Worm (Caenorhabditis elegans) whole organism, mixed stage, embryonic: ENCODE results near the gene fkb-1.

ENCODE experiments used
- ceh-39 ChIP-seq: fragments of 150-350 bp; optimal IDR thresholded peaks from 2 replicates; lab custom pipeline; 2014; ENCODE audit warnings: missing biosample characterization, missing genetic modification characterization
- ces-1 ChIP-seq: fragments of 150-350 bp; optimal IDR thresholded peaks from 2 replicates; lab custom pipeline; 2014; ENCODE audit warnings: missing biosample characterization, missing genetic modification reagents, missing genetic modification characterization
- elt-1 ChIP-seq: sonication (generic microtip); optimal IDR thresholded peaks from 2 replicates; lab custom pipeline; 2017; ENCODE audit warnings: missing genetic modification characterization, mild to moderate bottlenecking, missing compliant biosample characterization, antibody characterized with exemption, moderate library complexity, borderline replicate concordance; ENCODE audit not compliant: insufficient read depth
- elt-3 ChIP-seq: fragments of 150-350 bp; optimal IDR thresholded peaks from 2 replicates; lab custom pipeline; 2014; ENCODE audit warnings: missing biosample characterization, missing genetic modification characterization
- flh-1 ChIP-seq: fragments of 200-800 bp; sonication (Bioruptor generic); optimal IDR thresholded peaks from 2 replicates; lab custom pipeline; 2018; ENCODE audit warnings: mild to moderate bottlenecking, missing genetic modification characterization, moderate library complexity, missing compliant biosample characterization
- hlh-1 ChIP-seq: fragments of 150-350 bp; optimal IDR thresholded peaks from 2 replicates; lab custom pipeline; 2014; ENCODE audit warnings: missing biosample characterization, missing genetic modification reagents, missing genetic modification characterization
- lsy-2 ChIP-seq: fragments of 150-350 bp; optimal IDR thresholded peaks from 2 replicates; lab custom pipeline; 2014; ENCODE audit warnings: missing biosample characterization, missing genetic modification characterization
- mls-2 ChIP-seq: sonication (generic microtip); optimal IDR thresholded peaks from 2 replicates; lab custom pipeline; 2016; ENCODE audit warnings: mild to moderate bottlenecking, missing genetic modification characterization, moderate library complexity, missing compliant biosample characterization
- nhr-237 ChIP-seq: fragments of 150-350 bp; optimal IDR thresholded peaks from 2 replicates; lab custom pipeline; 2014; ENCODE audit warnings: missing biosample characterization, missing genetic modification characterization
- nhr-76 ChIP-seq: sonication (generic microtip); optimal IDR thresholded peaks from 2 replicates; lab custom pipeline; 2017; ENCODE audit warnings: missing biosample characterization, missing genetic modification characterization
- snpc-4 ChIP-seq: fragments of 150-350 bp; optimal IDR thresholded peaks from 2 replicates; lab custom pipeline; 2014; ENCODE audit warnings: missing biosample characterization, missing genetic modification characterization
- unc-62 ChIP-seq: fragments of 150-350 bp; optimal IDR thresholded peaks from 2 replicates; lab custom pipeline; 2014; ENCODE audit warnings: missing biosample characterization, missing genetic modification reagents, missing genetic modification characterization

DNA sequence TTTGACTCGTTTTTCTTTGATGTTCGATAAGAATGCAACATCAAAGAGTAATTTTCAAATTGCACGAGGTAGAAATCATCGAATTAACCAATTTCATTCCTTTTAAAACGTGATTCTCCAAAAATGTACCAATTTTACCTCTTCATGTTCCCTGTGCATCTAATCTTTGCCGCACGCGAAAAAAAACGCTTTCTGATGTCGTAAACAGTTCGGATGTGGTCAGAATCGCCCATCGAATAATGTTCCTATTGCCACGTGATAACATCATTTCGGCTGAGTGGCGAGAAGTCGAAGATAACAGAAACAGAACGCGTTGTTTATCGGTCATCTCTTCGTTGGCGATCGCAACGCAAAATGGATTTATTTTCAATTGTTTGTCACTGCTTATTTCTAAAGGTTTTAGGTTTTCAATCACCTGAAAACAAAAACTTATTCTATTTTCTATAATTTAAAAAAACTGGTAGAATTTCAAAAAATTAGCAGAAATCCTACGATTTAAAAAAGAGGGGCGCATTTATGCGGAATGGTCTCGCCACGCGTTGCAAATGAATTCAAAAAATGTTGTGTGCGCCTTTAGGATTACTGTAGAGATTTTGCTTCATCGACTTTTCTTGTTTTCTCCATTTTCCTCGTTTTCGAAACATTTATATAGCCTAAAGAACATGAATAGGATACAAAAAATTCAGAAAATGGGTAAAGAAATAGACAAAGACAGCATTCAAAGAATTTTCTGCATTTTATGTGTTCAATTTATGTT is 14.7 kb upstream of the fkb-1 start, which contains the start of gene mogs-1:
- no peak for TF ChIP-seq ceh-39
- TF ChIP-seq nhr-237 (tag; lab: Kevin White, UChicago) = no peak
- TF ChIP-seq snpc-4 (tag; lab: Kevin White, UChicago) = no peak
- no peak for TF ChIP-seq nhr-76 (tag; lab: Kevin White, UChicago)
- no peak for TF ChIP-seq unc-62 (GFP tag; lab: Kevin White, UChicago)
- TF ChIP-seq flh-1 (GFP tag; lab: Kevin White, UChicago) = no peak
- no peak for TF ChIP-seq mls-2 (tag; lab: Kevin White, UChicago)
- TF ChIP-seq hlh-1 = no peak
- no peak for TF ChIP-seq lsy-2 (tag; lab: Kevin White, UChicago)
- no peak for TF ChIP-seq elt-3 (tag; lab: Kevin White, UChicago)
- TF ChIP-seq ces-1 = no peak
- TF ChIP-seq elt-1 (tag; lab: Kevin White, UChicago) = peak; percentile 47
